Worm (Caenorhabditis elegans) whole organism, mixed stage, embryonic: ENCODE data around the gene nhr-97.

Source experiments
- elt-1 ChIP-seq: sonication (generic microtip); optimal IDR thresholded peaks from 2 replicates; lab custom pipeline; 2017; ENCODE audit warnings: missing genetic modification characterization, mild to moderate bottlenecking, missing compliant biosample characterization, antibody characterized with exemption, moderate library complexity, borderline replicate concordance; ENCODE audit not compliant: insufficient read depth
- elt-3 ChIP-seq: fragments of 150-350 bp; optimal IDR thresholded peaks from 2 replicates; lab custom pipeline; 2014; ENCODE audit warnings: missing biosample characterization, missing genetic modification characterization
- unc-62 ChIP-seq: fragments of 150-350 bp; optimal IDR thresholded peaks from 2 replicates; lab custom pipeline; 2014; ENCODE audit warnings: missing biosample characterization, missing genetic modification reagents, missing genetic modification characterization

ce11 chrIV:9799129-9799528 lies 41.7 kb downstream of the nhr-97 start, which contains the start of gene fat-4:
- TF ChIP-seq elt-1 (tag; lab: Kevin White, UChicago), result no peak
- no peak for TF ChIP-seq unc-62 (GFP tag; lab: Kevin White, UChicago)
- TF ChIP-seq elt-3 (tag; lab: Kevin White, UChicago), result no peak
